Fruit fly (Drosophila melanogaster) whole organism, embryonic: ENCODE results near the gene alphaTub84B.

ENCODE experiments used
- Adf1 ChIP-seq: fragments of 200-800 bp; sonication (Bioruptor generic); IDR thresholded peaks from 2 replicates; pipeline ENCODE4 v1.3.6; 2022; ENCODE audit warnings: missing biosample characterization, missing genetic modification characterization
- Antp ChIP-seq: fragments of 200-800 bp; sonication (Bioruptor generic); optimal IDR thresholded peaks from 3 replicates; lab custom pipeline; 2016; ENCODE audit warnings: missing biosample characterization, missing genetic modification characterization
- Atf6 ChIP-seq: fragments of 200-800 bp; sonication (Bioruptor generic); IDR thresholded peaks from 2 replicates; pipeline ENCODE4 v1.3.6; 2022; ENCODE audit warnings: missing biosample characterization, missing genetic modification characterization
- B-H2 ChIP-seq: fragments of 200-800 bp; sonication (Bioruptor generic); optimal IDR thresholded peaks from 2 replicates; lab custom pipeline; 2018; ENCODE audit warnings: missing biosample characterization, mild to moderate bottlenecking, missing genetic modification characterization
- CG11398 ChIP-seq: fragments of 200-800 bp; sonication (Bioruptor generic); optimal IDR thresholded peaks from 2 replicates; lab custom pipeline; 2016; ENCODE audit warnings: missing biosample characterization, missing genetic modification characterization
- CG11504 ChIP-seq: fragments of 200-800 bp; sonication (Bioruptor generic); optimal IDR thresholded peaks from 3 replicates; lab custom pipeline; 2019; ENCODE audit warnings: missing biosample characterization, mild to moderate bottlenecking, missing genetic modification characterization, moderate library complexity
- CG12391 ChIP-seq: fragments of 200-800 bp; sonication (Bioruptor generic); optimal IDR thresholded peaks from 3 replicates; lab custom pipeline; 2018; ENCODE audit warnings: missing biosample characterization, mild to moderate bottlenecking, missing genetic modification characterization, moderate library complexity
- CG14014 ChIP-seq: fragments of 200-800 bp; sonication (Bioruptor generic); IDR thresholded peaks from 2 replicates; pipeline ENCODE4 v1.3.6; 2022; ENCODE audit warnings: missing biosample characterization, missing genetic modification characterization
- CG14667 ChIP-seq: fragments of 200-800 bp; sonication (Bioruptor generic); IDR thresholded peaks from 2 replicates; pipeline ENCODE4 v1.3.6; 2022; ENCODE audit warnings: missing biosample characterization, missing genetic modification characterization
- CG15073 ChIP-seq: fragments of 200-800 bp; sonication (Bioruptor generic); optimal IDR thresholded peaks from 2 replicates; lab custom pipeline; 2016; ENCODE audit warnings: missing biosample characterization, missing genetic modification characterization
- CG1647 ChIP-seq: fragments of 200-800 bp; sonication (Bioruptor generic); optimal IDR thresholded peaks from 3 replicates; lab custom pipeline; 2016; ENCODE audit warnings: missing biosample characterization, missing genetic modification characterization
- CG18476 ChIP-seq: fragments of 200-800 bp; sonication (Bioruptor generic); optimal IDR thresholded peaks from 2 replicates; lab custom pipeline; 2016; ENCODE audit warnings: missing biosample characterization, mild to moderate bottlenecking, missing genetic modification characterization
- CG18764 ChIP-seq: fragments of 200-800 bp; sonication (Bioruptor generic); optimal IDR thresholded peaks from 3 replicates; lab custom pipeline; 2016; ENCODE audit warnings: missing biosample characterization, missing genetic modification characterization
- CG2120 ChIP-seq: fragments of 200-800 bp; sonication (Bioruptor generic); optimal IDR thresholded peaks from 3 replicates; lab custom pipeline; 2016; ENCODE audit warnings: missing biosample characterization, missing genetic modification characterization
- CG3281 ChIP-seq: fragments of 200-800 bp; sonication (Bioruptor generic); optimal IDR thresholded peaks from 3 replicates; lab custom pipeline; 2017; ENCODE audit warnings: missing biosample characterization, mild to moderate bottlenecking, missing genetic modification characterization
- CG6654 ChIP-seq: fragments of 200-800 bp; sonication (Bioruptor generic); optimal IDR thresholded peaks from 2 replicates; lab custom pipeline; 2017; ENCODE audit warnings: missing biosample characterization, mild to moderate bottlenecking, missing genetic modification characterization
- CG6854 ChIP-seq: fragments of 200-800 bp; sonication (Bioruptor generic); optimal IDR thresholded peaks from 3 replicates; lab custom pipeline; 2017; ENCODE audit warnings: missing biosample characterization, mild to moderate bottlenecking, missing genetic modification characterization
- CG8290 ChIP-seq, 3 experiments: fragments of 200-800 bp; sonication (Bioruptor generic); optimal IDR thresholded peaks; 2 replicates each; lab custom pipeline; 2016 to 2019; ENCODE audit warnings: missing biosample characterization in 3 of 3, missing genetic modification characterization in 3 of 3, mild to moderate bottlenecking in 2 of 3, moderate library complexity in 1 of 3
- CG9215 ChIP-seq: fragments of 200-800 bp; sonication (Bioruptor generic); IDR thresholded peaks from 2 replicates; pipeline ENCODE4 v1.3.6; 2022; ENCODE audit warnings: missing biosample characterization, missing genetic modification characterization
- CHES-1-like ChIP-seq: fragments of 200-800 bp; sonication (Bioruptor generic); optimal IDR thresholded peaks from 2 replicates; lab custom pipeline; 2016; ENCODE audit warnings: missing biosample characterization, missing genetic modification characterization
- Dfd ChIP-seq, 2 experiments: fragments of >200 bp; optimal IDR thresholded peaks; 2 replicates each; lab custom pipeline; 2017; ENCODE audit warnings: missing biosample characterization in 2 of 2, missing genetic modification characterization in 2 of 2
- Dll ChIP-seq: fragments of 200-800 bp; sonication (Bioruptor generic); IDR thresholded peaks from 4 replicates; pipeline ENCODE4 v1.3.6; 2022; ENCODE audit warnings: missing biosample characterization, missing genetic modification characterization; ENCODE audit not compliant: partially characterized antibody
- ERR ChIP-seq: fragments of 200-800 bp; sonication (Bioruptor generic); optimal IDR thresholded peaks from 2 replicates; lab custom pipeline; 2016; ENCODE audit warnings: missing biosample characterization, missing genetic modification characterization
- Hr51 ChIP-seq, 2 experiments: fragments of 200-800 bp; sonication (Bioruptor generic); optimal IDR thresholded peaks; 2 replicates in 1 of 2; 3 replicates in 1 of 2; lab custom pipeline; 2016 to 2018; ENCODE audit warnings: missing biosample characterization in 2 of 2, missing genetic modification characterization in 2 of 2, mild to moderate bottlenecking in 1 of 2, moderate library complexity in 1 of 2
- Hsf ChIP-seq: fragments of 200-800 bp; sonication (Bioruptor generic); optimal IDR thresholded peaks from 3 replicates; lab custom pipeline; 2016; ENCODE audit warnings: missing biosample characterization, missing genetic modification characterization
- Mes4 ChIP-seq: fragments of 200-800 bp; sonication (Bioruptor generic); optimal IDR thresholded peaks from 2 replicates; lab custom pipeline; 2016; ENCODE audit warnings: missing biosample characterization, missing genetic modification characterization
- Myb ChIP-seq: fragments of 200-800 bp; sonication (Bioruptor generic); optimal IDR thresholded peaks from 2 replicates; lab custom pipeline; 2016; ENCODE audit warnings: missing biosample characterization, missing genetic modification characterization
- Nf-YC ChIP-seq: fragments of 200-800 bp; optimal IDR thresholded peaks from 3 replicates; lab custom pipeline; 2019; ENCODE audit warnings: missing biosample characterization, mild to moderate bottlenecking, missing genetic modification characterization, moderate library complexity
- NfI ChIP-seq: fragments of 200-800 bp; sonication (Bioruptor generic); optimal IDR thresholded peaks from 3 replicates; lab custom pipeline; 2018; ENCODE audit warnings: missing biosample characterization, mild to moderate bottlenecking, missing genetic modification characterization, moderate library complexity
- Opbp ChIP-seq: fragments of 200-800 bp; sonication (Bioruptor generic); IDR thresholded peaks from 3 replicates; pipeline ENCODE4 v1.3.6; 2022; ENCODE audit warnings: missing biosample characterization, missing genetic modification characterization; ENCODE audit not compliant: partially characterized antibody
- Pdp1 ChIP-seq, 2 experiments: fragments of 200-800 bp; sonication (Bioruptor generic); optimal IDR thresholded peaks; 3 replicates each; lab custom pipeline; 2016; ENCODE audit warnings: missing biosample characterization in 2 of 2, missing genetic modification characterization in 2 of 2, mild to moderate bottlenecking in 1 of 2, moderate library complexity in 1 of 2
- Ssrp ChIP-seq: fragments of 200-800 bp; sonication (Bioruptor generic); optimal IDR thresholded peaks from 2 replicates; lab custom pipeline; 2018; ENCODE audit warnings: missing biosample characterization, mild to moderate bottlenecking, missing genetic modification characterization, moderate library complexity
- Tbp ChIP-seq: fragments of >200 bp; optimal IDR thresholded peaks from 2 replicates; lab custom pipeline; 2018; ENCODE audit warnings: missing biosample characterization, missing genetic modification characterization
- amos ChIP-seq: fragments of 200-800 bp; sonication (Bioruptor generic); IDR thresholded peaks from 2 replicates; pipeline ENCODE4 v1.3.6; 2022; ENCODE audit warnings: missing biosample characterization, missing genetic modification characterization; ENCODE audit not compliant: partially characterized antibody
- bab2 ChIP-seq: fragments of 200-800 bp; sonication (Bioruptor generic); optimal IDR thresholded peaks from 2 replicates; lab custom pipeline; 2016; ENCODE audit warnings: missing biosample characterization, missing genetic modification characterization
- br ChIP-seq: fragments of >200 bp; optimal IDR thresholded peaks from 2 replicates; lab custom pipeline; 2017
- chn ChIP-seq: fragments of 200-800 bp; sonication (Bioruptor generic); optimal IDR thresholded peaks from 2 replicates; lab custom pipeline; 2016; ENCODE audit warnings: missing biosample characterization, missing genetic modification characterization
- dati ChIP-seq: fragments of 200-800 bp; sonication (Bioruptor generic); IDR thresholded peaks from 2 replicates; pipeline ENCODE4 v1.3.6; 2022; ENCODE audit warnings: missing biosample characterization, missing genetic modification characterization
- dmrt99B ChIP-seq: fragments of 200-800 bp; sonication (Bioruptor generic); optimal IDR thresholded peaks from 2 replicates; lab custom pipeline; 2018; ENCODE audit warnings: missing biosample characterization, mild to moderate bottlenecking, missing genetic modification characterization, moderate library complexity
- ems ChIP-seq: fragments of 200-800 bp; sonication (Bioruptor generic); optimal IDR thresholded peaks from 3 replicates; lab custom pipeline; 2016; ENCODE audit warnings: missing biosample characterization, missing genetic modification characterization
- fd3F ChIP-seq: fragments of 200-800 bp; sonication (Bioruptor generic); optimal IDR thresholded peaks from 2 replicates; lab custom pipeline; 2018; ENCODE audit warnings: missing biosample characterization, mild to moderate bottlenecking, missing genetic modification characterization, moderate library complexity
- hb ChIP-seq: fragments of 200-800 bp; sonication (Bioruptor generic); IDR thresholded peaks from 3 replicates; pipeline ENCODE4 v1.3.6; 2022; ENCODE audit warnings: missing biosample characterization, missing genetic modification characterization; ENCODE audit not compliant: partially characterized antibody
- hbn ChIP-seq: fragments of 200-800 bp; sonication (Bioruptor generic); IDR thresholded peaks from 2 replicates; pipeline ENCODE4 v1.3.6; 2022; ENCODE audit warnings: missing biosample characterization, missing genetic modification characterization; ENCODE audit not compliant: partially characterized antibody
- ind ChIP-seq: fragments of 200-800 bp; sonication (Bioruptor generic); optimal IDR thresholded peaks from 3 replicates; lab custom pipeline; 2016; ENCODE audit warnings: missing biosample characterization, missing genetic modification characterization
- insv ChIP-seq, 2 experiments: fragments of 200-800 bp; sonication (Bioruptor generic); optimal IDR thresholded peaks; 3 replicates each; lab custom pipeline; 2016 to 2018; ENCODE audit warnings: missing biosample characterization in 2 of 2, missing genetic modification characterization in 2 of 2
- pita ChIP-seq: fragments of 200-800 bp; sonication (Bioruptor generic); optimal IDR thresholded peaks from 2 replicates; lab custom pipeline; 2017; ENCODE audit warnings: missing biosample characterization, mild to moderate bottlenecking, missing genetic modification characterization
- sima ChIP-seq: fragments of 200-800 bp; sonication (Bioruptor generic); optimal IDR thresholded peaks from 2 replicates; lab custom pipeline; 2016; ENCODE audit warnings: missing biosample characterization, missing genetic modification characterization
- twi ChIP-seq: fragments of 200-800 bp; optimal IDR thresholded peaks from 2 replicates; lab custom pipeline; 2019; ENCODE audit warnings: missing biosample characterization, mild to moderate bottlenecking, missing genetic modification characterization, moderate library complexity

The alphaTub84B gene

dm6 chr3R:7102853-7103833 lies 16.7 kb downstream of the alphaTub84B start (continued):
- TF ChIP-seq CG8290 (GFP tag; optimal IDR thresholded peaks at IDR 0.05; lab: Kevin White, UChicago) (no peak), CG8290 (tag; optimal IDR thresholded peaks at IDR 0.05; lab: Kevin White, UChicago) (peak in 1 of 2 experiments; percentile 31), ind (GFP tag; lab: Kevin White, UChicago) (no peak), sima (no peak), CG6654 (GFP tag; lab: Kevin White, UChicago) (no peak), CG1647 (GFP tag; lab: Kevin White, UChicago) (no peak), ems (GFP tag; lab: Kevin White, UChicago) (no peak), Hr51 (GFP tag; optimal IDR thresholded peaks at IDR 0.05; lab: Kevin White, UChicago) (no peak), Opbp (GFP tag; lab: Robert Waterston, UW) (no peak), Tbp (GFP tag; lab: Kevin White, UChicago) (no peak), hb (GFP tag; lab: Robert Waterston, UW) (no peak), bab2 (no peak), pita (GFP tag; lab: Kevin White, UChicago) (no peak), CG6854 (peak; percentile 42), chn (GFP tag; lab: Kevin White, UChicago) (no peak), ERR (GFP tag; lab: Kevin White, UChicago) (no peak), Pdp1 (GFP tag; optimal IDR thresholded peaks at IDR 0.05; lab: Kevin White, UChicago) (peak in 1 of 2 experiments; percentile 94), insv (GFP tag; optimal IDR thresholded peaks at IDR 0.05; lab: Kevin White, UChicago) (peak in 1 of 2 experiments; percentile 92), CG18476 (GFP tag; lab: Kevin White, UChicago) (no peak), CG9215 (GFP tag; lab: Robert Waterston, UW) (no peak), B-H2 (GFP tag; lab: Kevin White, UChicago) (no peak), hbn (no peak), Dll (GFP tag; lab: Robert Waterston, UW) (peak; percentile 41; the same call in 2 of the 4 replicates), Mes4 (GFP tag; lab: Kevin White, UChicago) (no peak), Antp (GFP tag; lab: Kevin White, UChicago) (no peak), Dfd (GFP tag; optimal IDR thresholded peaks at IDR 0.05; lab: Kevin White, UChicago) (peak in 1 of 2 experiments; percentile 36), CG12391 (tag; lab: Kevin White, UChicago) (no peak), CG15073 (GFP tag; lab: Kevin White, UChicago) (no peak), dati (GFP tag; lab: Robert Waterston, UW) (no peak), CG11504 (tag; lab: Kevin White, UChicago) (peak; percentile 81), Atf6 (GFP tag; lab: Robert Waterston, UW) (no peak), Hsf (GFP tag; lab: Kevin White, UChicago) (no peak), Adf1 (no peak), br (lab: Kevin White, UChicago) (no peak), Ssrp (no peak), Myb (GFP tag; lab: Kevin White, UChicago) (no peak), amos (no peak), CG2120 (GFP tag; lab: Kevin White, UChicago) (no peak), Nf-YC (tag; lab: Kevin White, UChicago) (no peak), CG14014 (GFP tag; lab: Robert Waterston, UW) (no peak), dmrt99B (tag; lab: Kevin White, UChicago) (peak; percentile 4), CG14667 (GFP tag; lab: Robert Waterston, UW) (no peak), CG11398 (no peak), CHES-1-like (GFP tag; lab: Kevin White, UChicago) (no peak), fd3F (GFP tag; lab: Kevin White, UChicago) (no peak), NfI (no peak), CG3281 (GFP tag; lab: Kevin White, UChicago) (no peak), twi (tag; lab: Kevin White, UChicago) (peak; percentile 94), CG18764 (GFP tag; lab: Kevin White, UChicago) (no peak)
